Fruit fly (Drosophila melanogaster) whole organism, pupa: ENCODE data around the gene ru.

ENCODE experiments used
- CG8301 ChIP-seq: fragments of 200-800 bp; sonication (Bioruptor generic); optimal IDR thresholded peaks from 2 replicates; lab custom pipeline; 2018; ENCODE audit warnings: missing biosample characterization, mild to moderate bottlenecking, missing genetic modification characterization
- gl ChIP-seq: fragments of 200-800 bp; sonication (Bioruptor generic); optimal IDR thresholded peaks from 2 replicates; lab custom pipeline; 2018; ENCODE audit warnings: missing biosample characterization, mild to moderate bottlenecking, missing genetic modification characterization

DNA sequence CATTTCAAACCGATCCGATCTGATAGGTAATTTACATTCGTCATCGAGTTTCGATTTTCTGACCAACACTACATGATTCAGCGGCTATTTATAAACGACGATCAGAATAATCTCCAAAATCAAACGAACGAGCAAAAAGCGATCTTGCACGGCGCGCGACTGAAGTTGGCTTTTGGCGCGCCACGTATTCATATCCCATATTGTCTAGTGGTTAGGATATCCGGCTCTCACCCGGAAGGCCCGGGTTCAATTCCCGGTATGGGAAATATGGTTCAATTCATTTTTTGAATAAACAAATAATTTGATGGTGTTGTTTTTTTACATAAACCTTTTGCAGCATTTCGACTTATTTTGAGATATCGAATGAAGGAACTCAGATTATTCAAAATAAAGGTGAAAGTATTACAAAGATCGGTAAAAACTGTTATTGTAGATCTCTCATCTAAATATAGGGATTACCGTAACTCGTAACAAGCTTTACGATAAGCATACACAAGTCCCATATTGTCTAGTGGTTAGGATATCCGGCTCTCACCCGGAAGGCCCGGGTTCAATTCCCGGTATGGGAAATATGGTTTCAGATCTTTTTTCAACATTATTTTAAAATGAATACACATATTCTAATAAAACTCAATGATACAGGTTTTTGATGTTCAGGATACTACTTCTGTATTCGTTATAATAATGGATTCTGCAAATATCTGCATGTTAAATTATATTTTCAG lies 9.5 kb downstream of the ru start:
- TF ChIP-seq gl (tag; lab: Kevin White, UChicago) (no peak), CG8301 (no peak)
